Fruit fly (Drosophila melanogaster) Kc167 (cell line): Measurements from ENCODE around the gene CG11398.

Source experiments
- Myc ChIP-seq: fragments of >200 bp; optimal IDR thresholded peaks from 2 replicates; lab custom pipeline; 2017; ENCODE audit warnings: missing external identifiers
- Sin3A ChIP-seq: fragments of >200 bp; optimal IDR thresholded peaks from 2 replicates; lab custom pipeline; 2018; ENCODE audit warnings: missing external identifiers
- h ChIP-seq: fragments of >200 bp; optimal IDR thresholded peaks from 3 replicates; lab custom pipeline; 2018; ENCODE audit warnings: missing external identifiers
- insv ChIP-seq: fragments of >200 bp; optimal IDR thresholded peaks from 3 replicates; lab custom pipeline; 2018; ENCODE audit warnings: missing external identifiers
- psq ChIP-seq: fragments of >200 bp; optimal IDR thresholded peaks from 2 replicates; lab custom pipeline; 2017; ENCODE audit warnings: missing external identifiers
- ttk ChIP-seq: sonication (Bioruptor generic); optimal IDR thresholded peaks from 2 replicates; lab custom pipeline; 2017; ENCODE audit warnings: missing external identifiers

DNA sequence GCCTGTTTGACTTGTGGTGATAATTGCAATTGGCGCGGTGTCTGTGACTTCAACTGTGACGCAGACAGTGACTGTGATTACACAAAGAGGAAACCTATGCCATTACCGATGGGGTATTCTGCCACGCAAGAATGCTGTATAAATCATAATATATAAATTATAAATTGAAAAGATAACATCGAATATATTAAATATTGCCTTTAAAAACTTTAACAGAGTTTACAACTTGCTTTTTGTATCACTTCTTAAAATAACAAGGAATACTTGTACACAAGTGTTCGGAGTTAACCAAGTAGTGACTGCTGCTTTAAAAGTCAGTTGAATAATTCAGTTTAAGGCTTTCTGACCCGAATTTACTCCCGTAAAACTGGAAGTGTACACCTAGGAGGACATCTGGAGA is 35.1 kb downstream of the CG11398 start, which contains the start of gene CG11379:
- TF ChIP-seq Myc (lab: Kevin White, UChicago) (no peak), h (lab: Kevin White, UChicago) (no peak), Sin3A (no peak), insv (lab: Kevin White, UChicago) (no peak), psq (lab: Kevin White, UChicago) (no peak), ttk (lab: Kevin White, UChicago) (no peak)
